Worm (Caenorhabditis elegans): ENCODE measurements around the gene aagr-3.

aagr-3 gene

DNA sequence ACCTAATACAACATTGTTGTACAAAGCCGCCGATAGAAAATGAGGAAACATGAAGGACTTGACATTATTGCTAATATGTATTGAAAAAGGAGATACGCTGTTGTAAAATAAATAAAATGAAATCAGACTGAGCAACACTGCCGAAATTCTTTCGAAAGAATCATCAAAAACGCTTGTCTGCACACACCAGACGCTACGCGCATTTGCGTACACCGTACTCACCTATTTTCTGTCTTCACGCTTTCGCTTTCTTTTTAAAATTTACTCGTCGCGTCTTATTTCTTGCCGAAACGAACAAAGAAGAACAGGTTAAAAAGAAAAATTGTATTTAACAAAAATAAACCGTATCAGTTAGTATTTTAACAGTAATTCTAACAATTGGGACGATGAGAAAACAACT, 38.6 kb downstream of the aagr-3 start:
- TF ChIP-seq pha-4 (tag; optimal IDR thresholded peaks at IDR 0.05) (no peak), lsl-1 (GFP tag; optimal IDR thresholded peaks at IDR 0.05) (peak; percentile 57), hmg-1.2 (GFP tag; IDR thresholded peaks at IDR 0.05) (peak; percentile 41; the same call in 1 of the 2 replicates), aptf-2 (GFP tag; conservative IDR thresholded peaks at IDR 0.05) (no peak), T26A5.8 (tag; optimal IDR thresholded peaks at IDR 0.05) (no peak), lin-35 (GFP tag; optimal IDR thresholded peaks at IDR 0.05) (no peak), somi-1 (GFP tag; optimal IDR thresholded peaks at IDR 0.05) (no peak), attf-6 (GFP tag; IDR thresholded peaks at IDR 0.05) (no peak), ceh-79 (tag; optimal IDR thresholded peaks at IDR 0.05) (no peak), madf-8 (GFP tag; conservative IDR thresholded peaks at IDR 0.05) (no peak), F22D6.2 (tag; optimal IDR thresholded peaks at IDR 0.05) (no peak), Y95B8A.8 (GFP tag; IDR thresholded peaks at IDR 0.05) (no peak), lsy-27 (tag; optimal IDR thresholded peaks at IDR 0.05; ENCODE audit: borderline replicate concordance, insufficient read depth) (no peak), bed-1 (GFP tag; IDR thresholded peaks at IDR 0.05) (no peak), F52B5.7 (tag; optimal IDR thresholded peaks at IDR 0.05) (no peak), madf-6 (GFP tag; IDR thresholded peaks at IDR 0.05) (peak; percentile 49; the same call in 1 of the 2 replicates), ztf-3 (GFP tag; optimal IDR thresholded peaks at IDR 0.05) (no peak), ztf-18 (tag; optimal IDR thresholded peaks at IDR 0.05) (peak; percentile 12), dox-1 (GFP tag; IDR thresholded peaks at IDR 0.05) (no peak), atf-7 (tag; optimal IDR thresholded peaks at IDR 0.05) (no peak), tlf-1 (GFP tag; optimal IDR thresholded peaks at IDR 0.05) (no peak), nfya-1 (tag; optimal IDR thresholded peaks at IDR 0.05; ENCODE audit: borderline replicate concordance, insufficient read depth) (no peak), ccch-3 (GFP tag; optimal IDR thresholded peaks at IDR 0.05) (no peak), hlh-12 (tag; optimal IDR thresholded peaks at IDR 0.05) (no peak), egl-44 (GFP tag; IDR thresholded peaks at IDR 0.05) (no peak), hsf-1 (GFP tag; IDR thresholded peaks at IDR 0.05) (no peak), madf-3 (GFP tag; IDR thresholded peaks at IDR 0.05) (no peak), aptf-3 (GFP tag; IDR thresholded peaks at IDR 0.05) (no peak), nhr-120 (GFP tag; IDR thresholded peaks at IDR 0.05) (no peak), tbp1 (GFP tag; optimal IDR thresholded peaks at IDR 0.05) (peak; percentile 4), nhr-27 (tag; optimal IDR thresholded peaks at IDR 0.05) (no peak), zim-3 (tag; optimal IDR thresholded peaks at IDR 0.05) (no peak), F37B4.10 (GFP tag; IDR thresholded peaks at IDR 0.05) (no peak), repo-1 (tag; optimal IDR thresholded peaks at IDR 0.05) (no peak), T07F8.4 (tag; optimal IDR thresholded peaks at IDR 0.05) (no peak), lin-40 (tag; optimal IDR thresholded peaks at IDR 0.05) (no peak), hlh-26 (GFP tag; conservative IDR thresholded peaks at IDR 0.05) (no peak), C17E4.6 (GFP tag; IDR thresholded peaks at IDR 0.05) (no peak), K11D2.4 (GFP tag; IDR thresholded peaks at IDR 0.05) (no peak), B0261.1 (tag; optimal IDR thresholded peaks at IDR 0.05) (no peak), die-1 (tag; optimal IDR thresholded peaks at IDR 0.05) (no peak), rec-8 (tag; optimal IDR thresholded peaks at IDR 0.05) (no peak), athp-1 (tag; optimal IDR thresholded peaks at IDR 0.05) (no peak), F23B12.7 (tag; optimal IDR thresholded peaks at IDR 0.05; ENCODE audit: insufficient read depth) (peak; percentile 38), chd-7 (tag; optimal IDR thresholded peaks at IDR 0.05) (no peak)

All from whole organism, young adult.